Fruit fly (Drosophila melanogaster) whole organism, embryonic: Measurements from ENCODE around the gene TfAP-2.
A peak's percentile ranks its signal among the peaks of the same experiment; 100 is the strongest.

ENCODE experiments used
- CG10959 ChIP-seq: fragments of 200-800 bp; sonication (Bioruptor generic); IDR thresholded peaks from 2 replicates; pipeline ENCODE4 v1.3.6; 2022; ENCODE audit warnings: missing biosample characterization, missing genetic modification characterization
- CG13287 ChIP-seq: fragments of 200-800 bp; sonication (Bioruptor generic); IDR thresholded peaks from 2 replicates; pipeline ENCODE4 v1.3.6; 2022; ENCODE audit warnings: missing biosample characterization, missing genetic modification characterization; ENCODE audit not compliant: partially characterized antibody
- CG13775 ChIP-seq: fragments of 200-800 bp; sonication (Bioruptor generic); optimal IDR thresholded peaks from 3 replicates; lab custom pipeline; 2017; ENCODE audit warnings: missing biosample characterization, mild to moderate bottlenecking, missing genetic modification characterization
- CG15269 ChIP-seq: fragments of 200-800 bp; sonication (Bioruptor generic); optimal IDR thresholded peaks from 2 replicates; lab custom pipeline; 2018; ENCODE audit warnings: missing biosample characterization, mild to moderate bottlenecking, missing genetic modification characterization, moderate library complexity
- CG15479 ChIP-seq: fragments of 200-800 bp; sonication (Bioruptor generic); optimal IDR thresholded peaks from 3 replicates; lab custom pipeline; 2019; ENCODE audit warnings: missing biosample characterization, mild to moderate bottlenecking, missing genetic modification characterization, moderate library complexity
- CG15601 ChIP-seq: fragments of 200-800 bp; sonication (Bioruptor generic); optimal IDR thresholded peaks from 3 replicates; lab custom pipeline; 2019; ENCODE audit warnings: missing biosample characterization, mild to moderate bottlenecking, missing genetic modification characterization, moderate library complexity
- CG17186 ChIP-seq: fragments of 200-800 bp; sonication (Bioruptor generic); optimal IDR thresholded peaks from 3 replicates; lab custom pipeline; 2017; ENCODE audit warnings: missing biosample characterization, missing genetic modification reagents, missing genetic modification characterization
- CG17568 ChIP-seq: fragments of 200-800 bp; sonication (Bioruptor generic); optimal IDR thresholded peaks from 2 replicates; lab custom pipeline; 2018; ENCODE audit warnings: missing biosample characterization, mild to moderate bottlenecking, missing genetic modification characterization, moderate library complexity
- CG17829 ChIP-seq: fragments of 200-800 bp; optimal IDR thresholded peaks from 2 replicates; lab custom pipeline; 2019; ENCODE audit warnings: missing biosample characterization, mild to moderate bottlenecking, missing genetic modification characterization, moderate library complexity
- CG2129 ChIP-seq: fragments of 200-800 bp; sonication (Bioruptor generic); IDR thresholded peaks from 2 replicates; pipeline ENCODE4 v1.3.6; 2022; ENCODE audit warnings: missing biosample characterization, missing genetic modification characterization; ENCODE audit not compliant: partially characterized antibody
- CG2875 ChIP-seq: fragments of 200-800 bp; sonication (Bioruptor generic); optimal IDR thresholded peaks from 2 replicates; lab custom pipeline; 2017; ENCODE audit warnings: missing biosample characterization, mild to moderate bottlenecking, missing genetic modification characterization, missing genetic modification reagents
- CG30020 ChIP-seq: fragments of 200-800 bp; optimal IDR thresholded peaks from 2 replicates; lab custom pipeline; 2019; ENCODE audit warnings: missing biosample characterization, mild to moderate bottlenecking, missing genetic modification characterization, moderate library complexity
- CG32767 ChIP-seq: fragments of 200-800 bp; sonication (Bioruptor generic); IDR thresholded peaks from 2 replicates; pipeline ENCODE4 v1.3.6; 2022; ENCODE audit warnings: missing biosample characterization, missing genetic modification characterization
- CG34224 ChIP-seq: fragments of 200-800 bp; sonication (Bioruptor generic); IDR thresholded peaks from 3 replicates; pipeline ENCODE4 v1.3.6; 2022; ENCODE audit warnings: missing biosample characterization, missing genetic modification characterization; ENCODE audit not compliant: partially characterized antibody
- CG3838 ChIP-seq: fragments of 200-800 bp; sonication (Bioruptor generic); optimal IDR thresholded peaks from 3 replicates; lab custom pipeline; 2016; ENCODE audit warnings: missing biosample characterization, missing genetic modification characterization
- CG6765 ChIP-seq: fragments of 200-800 bp; sonication (Bioruptor generic); optimal IDR thresholded peaks from 3 replicates; lab custom pipeline; 2017; ENCODE audit warnings: missing biosample characterization, mild to moderate bottlenecking, missing genetic modification characterization
- CG6791 ChIP-seq: fragments of 200-800 bp; sonication (Bioruptor generic); IDR thresholded peaks from 3 replicates; pipeline ENCODE4 v1.3.6; 2022; ENCODE audit warnings: missing biosample characterization, missing genetic modification characterization; ENCODE audit not compliant: partially characterized antibody
- CG7357 ChIP-seq: fragments of 200-800 bp; sonication (Bioruptor generic); IDR thresholded peaks from 3 replicates; pipeline ENCODE4 v1.3.6; 2022; ENCODE audit warnings: missing biosample characterization, missing genetic modification characterization
- CG7372 ChIP-seq: fragments of 200-800 bp; sonication (Bioruptor generic); IDR thresholded peaks from 2 replicates; pipeline ENCODE4 v1.3.6; 2022; ENCODE audit warnings: missing biosample characterization, missing genetic modification characterization
- CG7786 ChIP-seq: fragments of 200-800 bp; sonication (Bioruptor generic); optimal IDR thresholded peaks from 2 replicates; lab custom pipeline; 2016; ENCODE audit warnings: missing biosample characterization, missing genetic modification characterization
- CG7987 ChIP-seq: fragments of 200-800 bp; sonication (Bioruptor generic); optimal IDR thresholded peaks from 2 replicates; lab custom pipeline; 2018; ENCODE audit warnings: missing biosample characterization, mild to moderate bottlenecking, missing genetic modification characterization, moderate library complexity
- CG8924 ChIP-seq: fragments of 200-800 bp; optimal IDR thresholded peaks from 3 replicates; lab custom pipeline; 2019; ENCODE audit warnings: missing biosample characterization, mild to moderate bottlenecking, missing genetic modification characterization, moderate library complexity
- CG9876 ChIP-seq: fragments of 200-800 bp; sonication (Bioruptor generic); optimal IDR thresholded peaks from 2 replicates; lab custom pipeline; 2016; ENCODE audit warnings: missing biosample characterization, missing genetic modification characterization
- HLH4C ChIP-seq: fragments of 200-800 bp; sonication (Bioruptor generic); IDR thresholded peaks from 3 replicates; pipeline ENCODE4 v1.3.6; 2022; ENCODE audit warnings: missing biosample characterization, missing genetic modification characterization; ENCODE audit not compliant: partially characterized antibody
- HLH54F ChIP-seq: fragments of 200-800 bp; sonication (Bioruptor generic); optimal IDR thresholded peaks from 3 replicates; lab custom pipeline; 2016; ENCODE audit warnings: missing biosample characterization, missing genetic modification characterization
- HmgD ChIP-seq: fragments of 200-800 bp; sonication (Bioruptor generic); optimal IDR thresholded peaks from 3 replicates; lab custom pipeline; 2016; ENCODE audit warnings: missing biosample characterization, missing genetic modification characterization
- Med ChIP-seq: fragments of 200-800 bp; sonication (Bioruptor generic); peaks from one replicate; lab custom pipeline; 2016; ENCODE audit warnings: missing biosample characterization, missing genetic modification characterization, mild to moderate bottlenecking, inconsistent platforms, moderate library complexity
- NC2α ChIP-seq: fragments of 200-800 bp; sonication (Bioruptor generic); optimal IDR thresholded peaks from 2 replicates; lab custom pipeline; 2016; ENCODE audit warnings: missing biosample characterization, missing genetic modification characterization
- Opbp ChIP-seq: fragments of 200-800 bp; sonication (Bioruptor generic); IDR thresholded peaks from 3 replicates; pipeline ENCODE4 v1.3.6; 2022; ENCODE audit warnings: missing biosample characterization, missing genetic modification characterization; ENCODE audit not compliant: partially characterized antibody
- Pdp1 ChIP-seq, 2 experiments: fragments of 200-800 bp; sonication (Bioruptor generic); optimal IDR thresholded peaks; 3 replicates each; lab custom pipeline; 2016; ENCODE audit warnings: missing biosample characterization in 2 of 2, missing genetic modification characterization in 2 of 2, mild to moderate bottlenecking in 1 of 2, moderate library complexity in 1 of 2
- abd-A ChIP-seq: fragments of 200-800 bp; sonication (Bioruptor generic); optimal IDR thresholded peaks from 3 replicates; lab custom pipeline; 2019; ENCODE audit warnings: missing biosample characterization, mild to moderate bottlenecking, missing genetic modification characterization, moderate library complexity
- bsh ChIP-seq, 2 experiments: fragments of 200-800 bp; sonication (Bioruptor generic); optimal IDR thresholded peaks; 2 replicates each; lab custom pipeline; 2017 to 2018; ENCODE audit warnings: mild to moderate bottlenecking in 2 of 2, missing biosample characterization in 2 of 2, missing genetic modification characterization in 2 of 2, moderate library complexity in 1 of 2
- chn ChIP-seq: fragments of 200-800 bp; sonication (Bioruptor generic); optimal IDR thresholded peaks from 2 replicates; lab custom pipeline; 2016; ENCODE audit warnings: missing biosample characterization, missing genetic modification characterization
- fd3F ChIP-seq: fragments of 200-800 bp; sonication (Bioruptor generic); optimal IDR thresholded peaks from 2 replicates; lab custom pipeline; 2018; ENCODE audit warnings: missing biosample characterization, mild to moderate bottlenecking, missing genetic modification characterization, moderate library complexity
- fd64A ChIP-seq: fragments of 200-800 bp; sonication (Bioruptor generic); optimal IDR thresholded peaks from 3 replicates; lab custom pipeline; 2018; ENCODE audit warnings: missing biosample characterization, mild to moderate bottlenecking, missing genetic modification characterization
- gcm2 ChIP-seq: fragments of 200-800 bp; sonication (Bioruptor generic); optimal IDR thresholded peaks from 2 replicates; lab custom pipeline; 2016; ENCODE audit warnings: missing biosample characterization, missing genetic modification characterization
- gro ChIP-seq: fragments of 200-800 bp; sonication (Bioruptor generic); optimal IDR thresholded peaks from 2 replicates; lab custom pipeline; 2016; ENCODE audit warnings: missing biosample characterization, missing genetic modification characterization
- hbn ChIP-seq: fragments of 200-800 bp; sonication (Bioruptor generic); IDR thresholded peaks from 2 replicates; pipeline ENCODE4 v1.3.6; 2022; ENCODE audit warnings: missing biosample characterization, missing genetic modification characterization; ENCODE audit not compliant: partially characterized antibody
- jumu ChIP-seq: fragments of 200-800 bp; sonication (Bioruptor generic); optimal IDR thresholded peaks from 3 replicates; lab custom pipeline; 2016; ENCODE audit warnings: missing biosample characterization, missing genetic modification characterization
- kah ChIP-seq: fragments of 200-800 bp; sonication (Bioruptor generic); optimal IDR thresholded peaks from 2 replicates; lab custom pipeline; 2018; ENCODE audit warnings: missing biosample characterization, mild to moderate bottlenecking, missing genetic modification characterization
- onecut ChIP-seq: fragments of 200-800 bp; sonication (Bioruptor generic); IDR thresholded peaks from 2 replicates; pipeline ENCODE4 v1.3.6; 2022; ENCODE audit warnings: missing biosample characterization, missing genetic modification characterization
- pan ChIP-seq, 4 experiments: fragments of >200 bp in 3 of 4; fragments of 200-800 bp in 1 of 4; sonication (Bioruptor generic) in 1 of 4; optimal IDR thresholded peaks in 3 of 4; IDR thresholded peaks in 1 of 4; 2 replicates each; pipeline versions ENCODE4 v1.3.6 to Lab custom; 2017 to 2022; ENCODE audit warnings: missing biosample characterization in 2 of 4, missing genetic modification characterization in 2 of 4, mixed read lengths in 1 of 4
- pum ChIP-seq: fragments of 200-800 bp; sonication (Bioruptor generic); optimal IDR thresholded peaks from 2 replicates; lab custom pipeline; 2016; ENCODE audit warnings: missing biosample characterization, missing genetic modification characterization
- shn ChIP-seq: fragments of 200-800 bp; sonication (Bioruptor generic); optimal IDR thresholded peaks from 3 replicates; lab custom pipeline; 2016; ENCODE audit warnings: missing biosample characterization, missing genetic modification characterization
- sisA ChIP-seq: fragments of 200-800 bp; sonication (Bioruptor generic); IDR thresholded peaks from 2 replicates; pipeline ENCODE4 v1.3.6; 2022; ENCODE audit warnings: missing biosample characterization, missing genetic modification characterization
- so ChIP-seq: fragments of 200-800 bp; sonication (Bioruptor generic); IDR thresholded peaks from 3 replicates; pipeline ENCODE4 v1.3.6; 2022; ENCODE audit warnings: missing biosample characterization, missing genetic modification characterization
- sr ChIP-seq: fragments of 200-800 bp; sonication (Bioruptor generic); IDR thresholded peaks from 3 replicates; pipeline ENCODE4 v1.3.6; 2022; ENCODE audit warnings: missing biosample characterization, missing genetic modification characterization
- stc ChIP-seq: fragments of 200-800 bp; sonication (Bioruptor generic); IDR thresholded peaks from 2 replicates; pipeline ENCODE4 v1.3.6; 2022; ENCODE audit warnings: missing biosample characterization, missing genetic modification characterization
- yki ChIP-seq: fragments of >200 bp; optimal IDR thresholded peaks from 3 replicates; lab custom pipeline; 2018

TfAP-2 gene

dm6 chr3L:21652768-21653167 is 66.1 kb downstream of the TfAP-2 start (continued):
- TF ChIP-seq bsh (GFP tag; optimal IDR thresholded peaks at IDR 0.05; lab: Kevin White, UChicago) = peak in 1 of 2 experiments; percentile 69
- no peak for TF ChIP-seq CG8924 (tag; lab: Kevin White, UChicago)
- TF ChIP-seq pan (optimal IDR thresholded peaks at IDR 0.05; lab: Kevin White, UChicago) = no peak
- TF ChIP-seq pan (GFP tag; optimal IDR thresholded peaks at IDR 0.05 in 1 of 2, IDR thresholded peaks at IDR 0.05 in 1 of 2) = peak in 1 of 2 experiments; percentile 68
- no peak for TF ChIP-seq HLH4C
- peak; percentile 48 for TF ChIP-seq NC2α (GFP tag; lab: Kevin White, UChicago)
- TF ChIP-seq stc (GFP tag; lab: Robert Waterston, UW) = peak; percentile 24; the same call in 1 of the 2 replicates
- no peak for TF ChIP-seq CG34224 (GFP tag; lab: Robert Waterston, UW)
- peak; percentile 81 for TF ChIP-seq sisA (GFP tag; lab: Robert Waterston, UW)
- TF ChIP-seq fd3F (GFP tag; lab: Kevin White, UChicago) = peak; percentile 52
- peak; percentile 35; the same call in 1 of the 3 replicates for TF ChIP-seq Opbp (GFP tag; lab: Robert Waterston, UW)
- TF ChIP-seq CG7372 = peak; percentile 62; the same call in 1 of the 2 replicates
- TF ChIP-seq shn (GFP tag; lab: Kevin White, UChicago) = peak; percentile 58
- TF ChIP-seq CG32767 = no peak
- TF ChIP-seq CG17568 (GFP tag; lab: Kevin White, UChicago) = no peak
- TF ChIP-seq CG17186 (GFP tag; lab: Kevin White, UChicago) = no peak
- TF ChIP-seq CG30020 (tag; lab: Kevin White, UChicago) = no peak
- TF ChIP-seq pum = peak; percentile 78
- no peak for TF ChIP-seq sr
- TF ChIP-seq Med (GFP tag; lab: Kevin White, UChicago) = peak; percentile 97
- peak; percentile 83 for TF ChIP-seq CG17829 (tag; lab: Kevin White, UChicago)
- TF ChIP-seq CG13287 = peak; percentile 27; the same call in 1 of the 2 replicates
- TF ChIP-seq CG9876 (GFP tag; lab: Kevin White, UChicago) = peak; percentile 73
- peak; percentile 39 for TF ChIP-seq CG7786 (GFP tag; lab: Kevin White, UChicago)
- no peak for TF ChIP-seq CG15479 (GFP tag; lab: Kevin White, UChicago)
- TF ChIP-seq fd64A (GFP tag; lab: Kevin White, UChicago) = no peak
- peak; percentile 54 for TF ChIP-seq chn (GFP tag; lab: Kevin White, UChicago)
- TF ChIP-seq onecut (GFP tag; lab: Robert Waterston, UW) = peak; percentile 63
- TF ChIP-seq gro (GFP tag; lab: Kevin White, UChicago) = peak; percentile 26
- TF ChIP-seq CG10959 (GFP tag; lab: Robert Waterston, UW) = peak; percentile 69
- peak; percentile 55 for TF ChIP-seq CG2875 (GFP tag; lab: Kevin White, UChicago)
- no peak for TF ChIP-seq hbn (GFP tag; lab: Robert Waterston, UW)
- peak; percentile 50 for TF ChIP-seq HLH54F (GFP tag; lab: Kevin White, UChicago)
- peak; percentile 23 for TF ChIP-seq CG3838 (GFP tag; lab: Kevin White, UChicago)
- peak; percentile 25 for TF ChIP-seq CG13775 (GFP tag; lab: Kevin White, UChicago)
- peak; percentile 66 for TF ChIP-seq CG15269 (tag; lab: Kevin White, UChicago)
- no peak for TF ChIP-seq CG6765
- TF ChIP-seq so (GFP tag; lab: Robert Waterston, UW) = no peak
- peak; percentile 59; the same call in 1 of the 3 replicates for TF ChIP-seq CG7357
- TF ChIP-seq CG2129 = no peak
- peak; percentile 47 for TF ChIP-seq gcm2
- peak; percentile 84 for TF ChIP-seq HmgD (GFP tag; lab: Kevin White, UChicago)
- no peak for TF ChIP-seq kah (GFP tag; lab: Kevin White, UChicago)
- peak; percentile 56 for TF ChIP-seq jumu (GFP tag; lab: Kevin White, UChicago)
- TF ChIP-seq CG7987 = peak; percentile 74
- TF ChIP-seq yki (lab: Kevin White, UChicago) = no peak
- peak; percentile 77 for TF ChIP-seq CG15601 (tag; lab: Kevin White, UChicago)
- peak; percentile 55; the same call in 1 of the 3 replicates for TF ChIP-seq CG6791 (GFP tag; lab: Robert Waterston, UW)
- peak; percentile 64 to 97 for TF ChIP-seq Pdp1 (GFP tag; optimal IDR thresholded peaks at IDR 0.05; lab: Kevin White, UChicago)
- no peak for TF ChIP-seq abd-A (tag; lab: Kevin White, UChicago)
